Worm (Caenorhabditis elegans) whole organism, early embryonic: ENCODE data around the gene srsx-32.

Source experiments
- B0310.2 ChIP-seq: sonication (generic microtip); optimal IDR thresholded peaks from 2 replicates; lab custom pipeline; 2016; ENCODE audit warnings: mild to moderate bottlenecking, missing genetic modification characterization, missing compliant biosample characterization
- F13C5.2 ChIP-seq: sonication (generic microtip); optimal IDR thresholded peaks from 2 replicates; lab custom pipeline; 2017; ENCODE audit warnings: mild to moderate bottlenecking, missing genetic modification characterization, inconsistent platforms, missing compliant biosample characterization
- ama-1 ChIP-seq: fragments of 150-350 bp; optimal IDR thresholded peaks from 2 replicates; lab custom pipeline; 2014
- sea-1 ChIP-seq: fragments of 200-800 bp; sonication (Bioruptor generic); conservative IDR thresholded peaks from 2 replicates; pipeline ENCODE4 v1.3.6; 2022; ENCODE audit warnings: missing genetic modification characterization, missing compliant biosample characterization

DNA sequence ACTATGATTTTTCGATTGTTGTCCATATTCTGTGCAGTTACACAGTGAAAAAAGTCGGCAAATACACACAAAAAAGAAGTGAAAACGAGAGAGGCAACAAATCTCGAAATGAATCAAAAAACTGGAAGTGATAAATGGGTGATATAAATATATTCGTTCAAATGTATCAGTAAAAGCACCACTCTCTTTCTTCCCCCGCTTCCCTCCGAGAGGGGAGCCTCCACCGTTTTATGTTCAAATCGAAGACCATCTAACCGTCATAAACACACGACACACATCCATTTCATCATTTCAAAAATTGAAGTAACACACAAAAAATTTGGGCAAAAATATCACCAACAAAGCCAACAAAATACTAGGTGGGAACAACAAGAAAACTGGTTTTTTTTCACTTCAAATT is 9.9 kb downstream of the srsx-32 start, which contains the start of gene F20A1.6:
- no peak for TF ChIP-seq B0310.2 (tag; lab: Kevin White, UChicago)
- no peak for TF ChIP-seq ama-1 (lab: Kevin White, UChicago)
- TF ChIP-seq F13C5.2 = no peak
- no peak for TF ChIP-seq sea-1
